Fruit fly (Drosophila melanogaster): ENCODE data around the gene CG43153.

Gene CG43153

DNA sequence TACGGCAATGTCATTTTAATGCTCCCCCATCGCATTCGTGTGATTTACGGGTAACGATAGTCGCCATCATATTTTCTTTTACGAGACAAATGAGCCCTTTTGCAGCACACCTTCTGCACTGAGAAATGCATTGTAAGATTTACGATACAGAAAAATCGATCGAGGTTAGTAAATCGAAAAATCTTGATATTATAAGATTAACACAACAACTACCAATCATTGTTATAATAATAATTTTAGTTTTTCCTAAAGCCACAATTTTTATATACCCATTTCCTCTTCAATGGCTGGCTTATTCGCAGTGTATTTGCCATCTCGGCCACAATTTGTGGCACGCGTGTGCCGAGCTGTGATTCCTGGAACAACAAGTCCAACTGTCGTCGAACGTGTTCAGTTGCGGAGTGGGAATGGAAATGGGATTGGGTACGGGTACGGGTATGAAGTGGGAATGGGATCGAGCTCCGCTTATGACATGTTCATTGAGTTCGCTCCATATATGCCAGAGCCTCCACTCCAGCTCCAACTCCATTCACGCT is 50.5 kb downstream of the CG43153 start:
- TF ChIP-seq exex (tag; optimal IDR thresholded peaks at IDR 0.05) (no peak), CG9817 (tag; optimal IDR thresholded peaks at IDR 0.05) (no peak), CG6254 (GFP tag; optimal IDR thresholded peaks at IDR 0.05) (no peak), Rx (GFP tag; IDR thresholded peaks at IDR 0.05) (no peak), Drgx (GFP tag; IDR thresholded peaks at IDR 0.05) (no peak), CG12104 (GFP tag; optimal IDR thresholded peaks at IDR 0.05) (no peak), bab2 (GFP tag; optimal IDR thresholded peaks at IDR 0.05) (no peak), B-H2 (GFP tag; optimal IDR thresholded peaks at IDR 0.05) (no peak), CG1233 (GFP tag; optimal IDR thresholded peaks at IDR 0.05) (peak; percentile 1), dysf (GFP tag; IDR thresholded peaks at IDR 0.05) (peak; percentile 39; the same call in 1 of the 3 replicates), CG1603 (tag; optimal IDR thresholded peaks at IDR 0.05) (peak; percentile 33), tna (GFP tag; IDR thresholded peaks at IDR 0.05; ENCODE audit: partially characterized antibody) (no peak), CG18011 (GFP tag; optimal IDR thresholded peaks at IDR 0.05) (no peak), kni (GFP tag; optimal IDR thresholded peaks at IDR 0.05) (peak; percentile 67), otp (GFP tag; IDR thresholded peaks at IDR 0.05) (no peak), sisA (GFP tag; IDR thresholded peaks at IDR 0.05) (no peak), Mrtf (GFP tag; IDR thresholded peaks at IDR 0.05) (no peak), fd96Cb (tag; optimal IDR thresholded peaks at IDR 0.05) (peak; percentile 35), Blimp-1 (GFP tag; optimal IDR thresholded peaks at IDR 0.05) (peak; percentile 41), Abd-B (GFP tag; optimal IDR thresholded peaks at IDR 0.05) (peak; percentile 18), ind (GFP tag; optimal IDR thresholded peaks at IDR 0.05) (no peak), ro (GFP tag; IDR thresholded peaks at IDR 0.05) (no peak), Nf-YA (GFP tag; IDR thresholded peaks at IDR 0.05) (no peak), CG1832 (GFP tag; optimal IDR thresholded peaks at IDR 0.05) (no peak), CG9727 (GFP tag; optimal IDR thresholded peaks at IDR 0.05) (peak; percentile 49), twi (tag; optimal IDR thresholded peaks at IDR 0.05) (no peak), CG18262 (tag; optimal IDR thresholded peaks at IDR 0.05) (peak; percentile 53), sc (optimal IDR thresholded peaks at IDR 0.05) (no peak), sc (GFP tag; optimal IDR thresholded peaks at IDR 0.05) (no peak), Taf1 (GFP tag; IDR thresholded peaks at IDR 0.05) (no peak), dmrt11E (tag; optimal IDR thresholded peaks at IDR 0.05) (peak; percentile 57), CG32767 (GFP tag; IDR thresholded peaks at IDR 0.05) (0 out of 2 replicates have a peak, but pooled peaks have one; percentile 9), CG18599 (GFP tag; optimal IDR thresholded peaks at IDR 0.05) (no peak), CG10267 (tag; optimal IDR thresholded peaks at IDR 0.05) (peak; percentile 15), CG30431 (GFP tag; optimal IDR thresholded peaks at IDR 0.05) (no peak), ab (GFP tag; optimal IDR thresholded peaks at IDR 0.05) (no peak), CG8765 (GFP tag; IDR thresholded peaks at IDR 0.05) (no peak; the same call in 1 of the 2 replicates), CG13624 (GFP tag; optimal IDR thresholded peaks at IDR 0.05) (no peak), CG9215 (GFP tag; IDR thresholded peaks at IDR 0.05) (no peak), lilli (GFP tag; optimal IDR thresholded peaks at IDR 0.05) (no peak), MESR4 (GFP tag; optimal IDR thresholded peaks at IDR 0.05) (no peak), CG17829 (tag; optimal IDR thresholded peaks at IDR 0.05) (peak; percentile 25), ERR (GFP tag; optimal IDR thresholded peaks at IDR 0.05) (no peak), CG9609 (GFP tag; optimal IDR thresholded peaks at IDR 0.05) (no peak), Sin3A (optimal IDR thresholded peaks at IDR 0.05) (no peak), Chrac-16 (GFP tag; optimal IDR thresholded peaks at IDR 0.05) (no peak), CG11504 (tag; optimal IDR thresholded peaks at IDR 0.05) (peak; percentile 42), tio (GFP tag; optimal IDR thresholded peaks at IDR 0.05) (no peak), sr (GFP tag; IDR thresholded peaks at IDR 0.05) (no peak), Stat92E (GFP tag; optimal IDR thresholded peaks at IDR 0.05) (peak in 1 of 3 experiments; percentile 81), gem (tag; optimal IDR thresholded peaks at IDR 0.05) (peak; percentile 55)
